Worm (Caenorhabditis elegans) whole organism, L2 larva: Measurements from ENCODE around the gene F14H3.5.

ENCODE experiments used
- F13H6.1 ChIP-seq: sonication (generic microtip); optimal IDR thresholded peaks from 2 replicates; lab custom pipeline; 2016; ENCODE audit warnings: missing genetic modification characterization, missing compliant biosample characterization
- Y55F3AM.14 ChIP-seq: fragments of 200-800 bp; sonication (Bioruptor generic); optimal IDR thresholded peaks from 2 replicates; lab custom pipeline; 2018; ENCODE audit warnings: mild to moderate bottlenecking, missing genetic modification characterization, missing compliant biosample characterization
- ZK546.5 ChIP-seq: sonication (generic microtip); optimal IDR thresholded peaks from 2 replicates; lab custom pipeline; 2017; ENCODE audit warnings: missing biosample characterization, missing genetic modification characterization
- alr-1 ChIP-seq: fragments of 150-350 bp; optimal IDR thresholded peaks from 2 replicates; lab custom pipeline; 2014; ENCODE audit warnings: missing biosample characterization, missing genetic modification characterization
- aly-2 ChIP-seq: fragments of 150-350 bp; optimal IDR thresholded peaks from 2 replicates; lab custom pipeline; 2014; ENCODE audit warnings: missing biosample characterization, missing genetic modification characterization
- blmp-1 ChIP-seq: sonication (generic microtip); optimal IDR thresholded peaks from 2 replicates; lab custom pipeline; 2017; ENCODE audit warnings: missing genetic modification characterization, mild to moderate bottlenecking, missing compliant biosample characterization, antibody characterized with exemption, moderate library complexity; ENCODE audit not compliant: insufficient read depth
- ceh-16 ChIP-seq: fragments of 150-350 bp; optimal IDR thresholded peaks from 2 replicates; lab custom pipeline; 2014; ENCODE audit warnings: missing biosample characterization, missing genetic modification characterization
- ceh-82 ChIP-seq: fragments of 150-350 bp; optimal IDR thresholded peaks from 2 replicates; lab custom pipeline; 2014; ENCODE audit warnings: missing biosample characterization, missing genetic modification characterization
- dmd-4 ChIP-seq: sonication (generic microtip); optimal IDR thresholded peaks from 2 replicates; lab custom pipeline; 2017; ENCODE audit warnings: missing biosample characterization, missing genetic modification characterization
- egl-27 ChIP-seq: sonication (generic microtip); optimal IDR thresholded peaks from 3 replicates; lab custom pipeline; 2017; ENCODE audit warnings: missing biosample characterization, missing genetic modification reagents, missing genetic modification characterization
- elt-1 ChIP-seq: fragments of 150-350 bp; optimal IDR thresholded peaks from 2 replicates; lab custom pipeline; 2014; ENCODE audit warnings: missing biosample characterization, missing genetic modification characterization
- fos-1 ChIP-seq: fragments of 150-350 bp; optimal IDR thresholded peaks from 2 replicates; lab custom pipeline; 2014; ENCODE audit warnings: missing biosample characterization, missing genetic modification characterization
- gmeb-1 ChIP-seq: fragments of 150-350 bp; optimal IDR thresholded peaks from 2 replicates; lab custom pipeline; 2014; ENCODE audit warnings: missing biosample characterization, missing genetic modification characterization
- lin-11 ChIP-seq: fragments of 150-350 bp; sonication (generic microtip); optimal IDR thresholded peaks from 2 replicates; lab custom pipeline; 2014; ENCODE audit warnings: missing biosample characterization, missing genetic modification characterization, inconsistent platforms, mixed read lengths
- lin-13 ChIP-seq: fragments of 150-350 bp; optimal IDR thresholded peaks from 2 replicates; lab custom pipeline; 2014; ENCODE audit warnings: missing biosample characterization, missing genetic modification reagents, missing genetic modification characterization
- lin-39 ChIP-seq: fragments of 150-350 bp; optimal IDR thresholded peaks from 2 replicates; lab custom pipeline; 2014; ENCODE audit warnings: missing biosample characterization, missing genetic modification reagents, missing genetic modification characterization
- lsy-2 ChIP-seq, 2 experiments: fragments of 150-350 bp in 1 of 2; sonication (generic microtip) in 1 of 2; optimal IDR thresholded peaks; 2 replicates each; lab custom pipeline; 2014 to 2017; ENCODE audit warnings: missing biosample characterization in 2 of 2, missing genetic modification characterization in 2 of 2
- mbf-1 ChIP-seq: sonication (generic microtip); optimal IDR thresholded peaks from 2 replicates; lab custom pipeline; 2017; ENCODE audit warnings: missing biosample characterization, missing genetic modification characterization
- mdl-1 ChIP-seq, 2 experiments: fragments of 150-350 bp in 1 of 2; sonication (generic microtip) in 1 of 2; optimal IDR thresholded peaks; 2 replicates each; lab custom pipeline; 2017; ENCODE audit warnings: missing biosample characterization in 2 of 2, missing genetic modification characterization in 2 of 2
- nhr-10 ChIP-seq: sonication (generic microtip); optimal IDR thresholded peaks from 2 replicates; lab custom pipeline; 2017; ENCODE audit warnings: missing biosample characterization, missing genetic modification characterization
- nhr-12 ChIP-seq: fragments of 150-350 bp; optimal IDR thresholded peaks from 2 replicates; lab custom pipeline; 2014; ENCODE audit warnings: missing biosample characterization, missing genetic modification characterization
- nhr-21 ChIP-seq: fragments of 150-350 bp; optimal IDR thresholded peaks from 2 replicates; lab custom pipeline; 2014; ENCODE audit warnings: missing biosample characterization, missing genetic modification characterization
- nhr-23 ChIP-seq: fragments of 150-350 bp; optimal IDR thresholded peaks from 2 replicates; lab custom pipeline; 2014; ENCODE audit warnings: missing biosample characterization, missing genetic modification reagents, missing genetic modification characterization
- nhr-6 ChIP-seq: fragments of 150-350 bp; optimal IDR thresholded peaks from 2 replicates; lab custom pipeline; 2014; ENCODE audit warnings: missing biosample characterization, missing genetic modification characterization
- nhr-77 ChIP-seq: fragments of 150-350 bp; optimal IDR thresholded peaks from 2 replicates; lab custom pipeline; 2014; ENCODE audit warnings: missing biosample characterization, missing genetic modification characterization
- peb-1 ChIP-seq: fragments of 150-350 bp; optimal IDR thresholded peaks from 2 replicates; lab custom pipeline; 2014; ENCODE audit warnings: missing biosample characterization, missing genetic modification characterization
- sem-4 ChIP-seq: fragments of 150-350 bp; optimal IDR thresholded peaks from 2 replicates; lab custom pipeline; 2014; ENCODE audit warnings: missing biosample characterization, missing genetic modification reagents, missing genetic modification characterization
- skn-1 ChIP-seq: sonication (generic microtip); optimal IDR thresholded peaks from 2 replicates; lab custom pipeline; 2017; ENCODE audit warnings: missing biosample characterization, missing genetic modification characterization
- sma-3 ChIP-seq: sonication (generic microtip); optimal IDR thresholded peaks from 2 replicates; lab custom pipeline; 2016; ENCODE audit warnings: missing genetic modification reagents, missing genetic modification characterization, missing compliant biosample characterization
- sma-9 ChIP-seq, 2 experiments: fragments of 150-350 bp in 1 of 2; sonication (generic microtip) in 1 of 2; optimal IDR thresholded peaks; 2 replicates each; lab custom pipeline; 2014 to 2016; ENCODE audit warnings: missing genetic modification characterization in 2 of 2, mild to moderate bottlenecking in 1 of 2, missing biosample characterization in 1 of 2, missing compliant biosample characterization in 1 of 2, missing genetic modification reagents in 1 of 2, moderate library complexity in 1 of 2
- unc-39 ChIP-seq: fragments of 150-350 bp; optimal IDR thresholded peaks from 2 replicates; lab custom pipeline; 2014; ENCODE audit warnings: missing biosample characterization, missing genetic modification characterization
- unc-55 ChIP-seq: fragments of 150-350 bp; sonication (generic microtip); optimal IDR thresholded peaks from 3 replicates; lab custom pipeline; 2014; ENCODE audit warnings: missing biosample characterization, missing genetic modification reagents, missing genetic modification characterization
- unc-62 ChIP-seq: fragments of 150-350 bp; optimal IDR thresholded peaks from 2 replicates; lab custom pipeline; 2014; ENCODE audit warnings: missing biosample characterization, missing genetic modification reagents, missing genetic modification characterization
- zag-1 ChIP-seq: fragments of 150-350 bp; optimal IDR thresholded peaks from 2 replicates; lab custom pipeline; 2014; ENCODE audit warnings: missing biosample characterization, missing genetic modification characterization
- ztf-1 ChIP-seq: fragments of 200-800 bp; sonication (Bioruptor generic); conservative IDR thresholded peaks from 2 replicates; pipeline ENCODE4 v1.3.6; 2022; ENCODE audit warnings: missing genetic modification characterization, missing compliant biosample characterization
- ztf-11 ChIP-seq: sonication (generic microtip); optimal IDR thresholded peaks from 2 replicates; lab custom pipeline; 2017; ENCODE audit warnings: missing biosample characterization, missing genetic modification characterization

F14H3.5 gene

ce11 chrV:16071167-16071566, 14.3 kb upstream of the F14H3.5 start, which contains the start of gene nhr-176:
nhr-176 (plus strand) TSS chrV:16071325.
- TF ChIP-seq fos-1 (tag; lab: Kevin White, UChicago) (peak; percentile 9), mbf-1 (tag; lab: Kevin White, UChicago) (no peak)

ce11 chrV:16068938-16069337, 12.1 kb upstream of the F14H3.5 start, which contains the start of gene cyp-35D1:
cyp-35D1 (plus strand) TSS chrV:16069238.
- TF ChIP-seq sma-9 (GFP tag; optimal IDR thresholded peaks at IDR 0.05; lab: Kevin White, UChicago) (no peak), sma-9 (tag; optimal IDR thresholded peaks at IDR 0.05; lab: Kevin White, UChicago) (no peak), fos-1 (tag; lab: Kevin White, UChicago) (no peak), aly-2 (tag; lab: Kevin White, UChicago) (no peak), ceh-82 (tag; lab: Kevin White, UChicago) (no peak), ceh-16 (tag; lab: Kevin White, UChicago) (no peak), unc-55 (GFP tag; lab: Kevin White, UChicago) (no peak), nhr-12 (tag; lab: Kevin White, UChicago) (no peak), nhr-23 (no peak)

ce11 chrV:16062788-16063187, 5.9 kb upstream of the F14H3.5 start, which contains the start of gene F14H3.14:
F14H3.14 (minus strand) TSS chrV:16062888.
- TF ChIP-seq ceh-16 (tag; lab: Kevin White, UChicago) (no peak), lin-13 (GFP tag; lab: Kevin White, UChicago) (no peak), Y55F3AM.14 (GFP tag; lab: Kevin White, UChicago) (no peak), elt-1 (tag; lab: Kevin White, UChicago) (no peak), nhr-12 (tag; lab: Kevin White, UChicago) (no peak), nhr-77 (tag; lab: Kevin White, UChicago) (no peak), unc-39 (tag; lab: Kevin White, UChicago) (no peak), ceh-82 (tag; lab: Kevin White, UChicago) (no peak), nhr-23 (no peak)

ce11 chrV:16061993-16062392, 5.1 kb upstream of the F14H3.5 start, which contains the start of gene fbxa-100:
fbxa-100 (minus strand) TSS chrV:16062093.
- no peak for TF ChIP-seq nhr-12 (tag; lab: Kevin White, UChicago)
- no peak for TF ChIP-seq ztf-11 (tag; lab: Kevin White, UChicago)
- TF ChIP-seq nhr-10: no peak
- no peak for TF ChIP-seq fos-1 (tag; lab: Kevin White, UChicago)
- no peak for TF ChIP-seq unc-62
- TF ChIP-seq nhr-21 (tag; lab: Kevin White, UChicago): no peak
- TF ChIP-seq nhr-6 (tag; lab: Kevin White, UChicago): no peak
- TF ChIP-seq lin-13 (GFP tag; lab: Kevin White, UChicago): no peak
- TF ChIP-seq alr-1 (tag; lab: Kevin White, UChicago): no peak
- no peak for TF ChIP-seq F13H6.1 (tag; lab: Kevin White, UChicago)
- no peak for TF ChIP-seq dmd-4
- no peak for TF ChIP-seq gmeb-1 (tag; lab: Kevin White, UChicago)
- no peak for TF ChIP-seq ceh-82 (tag; lab: Kevin White, UChicago)
- TF ChIP-seq sma-3 (GFP tag; lab: Kevin White, UChicago): no peak
- no peak for TF ChIP-seq peb-1 (tag; lab: Kevin White, UChicago)
- TF ChIP-seq elt-1 (tag; lab: Kevin White, UChicago): no peak
- TF ChIP-seq lsy-2 (tag; optimal IDR thresholded peaks at IDR 0.05; lab: Kevin White, UChicago): no peak
- TF ChIP-seq lin-39: no peak

ce11 chrV:16060135-16060534, 3.3 kb upstream of the F14H3.5 start, which contains the start of gene F14H3.15:
F14H3.15 (minus strand) TSS chrV:16060235.
- TF ChIP-seq lin-13 (GFP tag; lab: Kevin White, UChicago): no peak
- no peak for TF ChIP-seq alr-1 (tag; lab: Kevin White, UChicago)
- TF ChIP-seq nhr-21 (tag; lab: Kevin White, UChicago): no peak
- TF ChIP-seq sem-4: no peak
- TF ChIP-seq blmp-1: no peak
- TF ChIP-seq ZK546.5 (tag; lab: Kevin White, UChicago): no peak
- TF ChIP-seq zag-1: no peak
- no peak for TF ChIP-seq ztf-1 (GFP tag; lab: Robert Waterston, UW)
- TF ChIP-seq egl-27 (tag; lab: Kevin White, UChicago): no peak
- TF ChIP-seq lin-11: no peak
- no peak for TF ChIP-seq skn-1 (tag; lab: Kevin White, UChicago)
- no peak for TF ChIP-seq nhr-23
- no peak for TF ChIP-seq unc-55 (GFP tag; lab: Kevin White, UChicago)
- TF ChIP-seq gmeb-1 (tag; lab: Kevin White, UChicago): no peak
- no peak for TF ChIP-seq mdl-1 (tag; optimal IDR thresholded peaks at IDR 0.05; lab: Kevin White, UChicago)
- no peak for TF ChIP-seq fos-1 (tag; lab: Kevin White, UChicago)
